Fruit fly (Drosophila melanogaster) whole organism, larva: Measurements from ENCODE around the gene CG11588.

ENCODE experiments used
- noc ChIP-seq: fragments of 200-800 bp; sonication (Bioruptor generic); optimal IDR thresholded peaks from 3 replicates; lab custom pipeline; 2019; ENCODE audit warnings: missing biosample characterization, mild to moderate bottlenecking, missing genetic modification characterization, moderate library complexity

CG11588 gene

dm6 chr3L:11947357-11947756 is 26.0 kb downstream of the CG11588 start, which contains the start of gene CG7252:
Gene CG7252 (plus strand): TSS chr3L:11947675.
- TF ChIP-seq noc (tag; lab: Kevin White, UChicago): no peak

dm6 chr3L:11949539-11949938 is 28.2 kb downstream of the CG11588 start, which contains the start of gene CG17826:
Gene CG17826 (plus strand): TSS chr3L:11949839.
- no peak for TF ChIP-seq noc (tag; lab: Kevin White, UChicago)

- no peak for TF ChIP-seq noc (tag; lab: Kevin White, UChicago)
These were observed 31.9 kb downstream of the CG11588 start, which contains the start of gene obst-G for dm6 chr3L:11953217-11953616. Gene obst-G (minus strand): TSS chr3L:11953317.

dm6 chr3L:11953783-11954182 is 32.5 kb downstream of the CG11588 start, which contains the start of gene CG7248:
Gene CG7248 (plus strand): TSS chr3L:11954083.
- TF ChIP-seq noc (tag; lab: Kevin White, UChicago): no peak

- TF ChIP-seq noc (tag; lab: Kevin White, UChicago): no peak
These were observed 36.5 kb downstream of the CG11588 start, which contains the start of the genes CG11570 and CG43294 for dm6 chr3L:11957669-11958333. Gene CG11570 (minus strand): TSS chr3L:11957769. Gene CG43294 (plus strand): TSS chr3L:11958283.

dm6 chr3L:11966104-11966503 is 44.8 kb downstream of the CG11588 start, which contains the start of gene prc:
Gene prc (minus strand): TSS chr3L:11966131.
- no peak for TF ChIP-seq noc (tag; lab: Kevin White, UChicago)
